Worm (Caenorhabditis elegans) whole organism, L1 larva: Measurements from ENCODE around the gene aak-1.

ENCODE experiments used
- fkh-10 ChIP-seq: sonication (generic microtip); optimal IDR thresholded peaks from 2 replicates; lab custom pipeline; 2017; ENCODE audit warnings: missing biosample characterization, missing genetic modification reagents, missing genetic modification characterization
- sptf-1 ChIP-seq: fragments of 150-350 bp; optimal IDR thresholded peaks from 2 replicates; lab custom pipeline; 2014; ENCODE audit warnings: missing biosample characterization, missing genetic modification characterization
- unc-86 ChIP-seq: sonication (generic microtip); optimal IDR thresholded peaks from 2 replicates; lab custom pipeline; 2016; ENCODE audit warnings: missing genetic modification characterization, missing compliant biosample characterization
- ztf-11 ChIP-seq, 2 experiments: sonication (generic microtip); optimal IDR thresholded peaks; 2 replicates each; lab custom pipeline; 2016 to 2017; ENCODE audit warnings: missing genetic modification characterization in 2 of 2, missing biosample characterization in 1 of 2, missing compliant biosample characterization in 1 of 2

ce11 chrIII:8741955-8742354, 18.9 kb downstream of the aak-1 start:
- TF ChIP-seq sptf-1 (tag; lab: Kevin White, UChicago) (no peak), ztf-11 (tag; optimal IDR thresholded peaks at IDR 0.05; lab: Kevin White, UChicago) (no peak), fkh-10 (GFP tag; lab: Kevin White, UChicago) (no peak), unc-86 (tag; lab: Kevin White, UChicago) (no peak)
